Fruit fly (Drosophila melanogaster) whole organism, embryonic: ENCODE measurements around the gene Arp3.

ENCODE experiments used
- Adf1 ChIP-seq: fragments of 200-800 bp; sonication (Bioruptor generic); IDR thresholded peaks from 2 replicates; pipeline ENCODE4 v1.3.6; 2022; ENCODE audit warnings: missing biosample characterization, missing genetic modification characterization
- Asciz ChIP-seq: fragments of 200-800 bp; sonication (Bioruptor generic); optimal IDR thresholded peaks from 2 replicates; lab custom pipeline; 2017; ENCODE audit warnings: missing biosample characterization, mild to moderate bottlenecking, missing genetic modification characterization, missing genetic modification reagents
- B-H1 ChIP-seq: fragments of 200-800 bp; sonication (Bioruptor generic); IDR thresholded peaks from 3 replicates; pipeline ENCODE4 v1.3.6; 2022; ENCODE audit warnings: missing biosample characterization, missing genetic modification characterization
- Bgb ChIP-seq: fragments of 200-800 bp; sonication (Bioruptor generic); IDR thresholded peaks from 2 replicates; pipeline ENCODE4 v1.3.6; 2022; ENCODE audit warnings: missing biosample characterization, missing genetic modification characterization; ENCODE audit not compliant: partially characterized antibody
- CG10565 ChIP-seq: fragments of 200-800 bp; sonication (Bioruptor generic); optimal IDR thresholded peaks from 3 replicates; lab custom pipeline; 2016; ENCODE audit warnings: missing biosample characterization, mild to moderate bottlenecking, missing genetic modification characterization
- CG11247 ChIP-seq: fragments of 200-800 bp; sonication (Bioruptor generic); IDR thresholded peaks from 2 replicates; pipeline ENCODE4 v1.3.6; 2022; ENCODE audit warnings: missing biosample characterization, missing genetic modification characterization
- CG11695 ChIP-seq: fragments of 200-800 bp; sonication (Bioruptor generic); IDR thresholded peaks from 3 replicates; pipeline ENCODE4 v1.3.6; 2022; ENCODE audit warnings: missing biosample characterization, missing genetic modification characterization
- CG12071 ChIP-seq: fragments of 200-800 bp; sonication (Bioruptor generic); optimal IDR thresholded peaks from 3 replicates; lab custom pipeline; 2018; ENCODE audit warnings: missing biosample characterization, mild to moderate bottlenecking, missing genetic modification characterization
- CG12155 ChIP-seq: fragments of 200-800 bp; sonication (Bioruptor generic); optimal IDR thresholded peaks from 3 replicates; lab custom pipeline; 2016; ENCODE audit warnings: missing biosample characterization, missing genetic modification characterization
- CG13296 ChIP-seq: fragments of 200-800 bp; sonication (Bioruptor generic); optimal IDR thresholded peaks from 3 replicates; lab custom pipeline; 2018; ENCODE audit warnings: missing biosample characterization, mild to moderate bottlenecking, missing genetic modification characterization
- CG13424 ChIP-seq: fragments of 200-800 bp; sonication (Bioruptor generic); optimal IDR thresholded peaks from 2 replicates; lab custom pipeline; 2019; ENCODE audit warnings: missing biosample characterization, mild to moderate bottlenecking, missing genetic modification characterization, moderate library complexity
- CG16863 ChIP-seq: fragments of 200-800 bp; sonication (Bioruptor generic); optimal IDR thresholded peaks from 3 replicates; lab custom pipeline; 2016; ENCODE audit warnings: missing biosample characterization, missing genetic modification characterization
- CG31365 ChIP-seq: fragments of 200-800 bp; sonication (Bioruptor generic); optimal IDR thresholded peaks from 2 replicates; lab custom pipeline; 2018; ENCODE audit warnings: missing biosample characterization, mild to moderate bottlenecking, missing genetic modification characterization
- CG32532 ChIP-seq: fragments of 200-800 bp; sonication (Bioruptor generic); IDR thresholded peaks from 2 replicates; pipeline ENCODE4 v1.3.6; 2022; ENCODE audit warnings: missing biosample characterization, missing genetic modification characterization
- CG42726 ChIP-seq: fragments of 200-800 bp; sonication (Bioruptor generic); IDR thresholded peaks from 2 replicates; pipeline ENCODE4 v1.3.6; 2022; ENCODE audit warnings: missing biosample characterization, missing genetic modification characterization; ENCODE audit not compliant: partially characterized antibody
- CG4328 ChIP-seq: fragments of 200-800 bp; sonication (Bioruptor generic); optimal IDR thresholded peaks from 3 replicates; lab custom pipeline; 2017; ENCODE audit warnings: missing biosample characterization, missing genetic modification reagents, missing genetic modification characterization
- CG4360 ChIP-seq: fragments of 200-800 bp; sonication (Bioruptor generic); IDR thresholded peaks from 2 replicates; pipeline ENCODE4 v1.3.6; 2022; ENCODE audit warnings: missing biosample characterization, missing genetic modification characterization
- CG7271 ChIP-seq: fragments of 200-800 bp; sonication (Bioruptor generic); optimal IDR thresholded peaks from 2 replicates; lab custom pipeline; 2018; ENCODE audit warnings: missing biosample characterization, mild to moderate bottlenecking, missing genetic modification characterization, moderate library complexity
- CG9817 ChIP-seq: fragments of 200-800 bp; sonication (Bioruptor generic); optimal IDR thresholded peaks from 2 replicates; lab custom pipeline; 2018; ENCODE audit warnings: missing biosample characterization, mild to moderate bottlenecking, missing genetic modification characterization, moderate library complexity
- Dad ChIP-seq: fragments of 200-800 bp; sonication (Bioruptor generic); optimal IDR thresholded peaks from 3 replicates; lab custom pipeline; 2016; ENCODE audit warnings: missing biosample characterization, missing genetic modification characterization
- Dbx ChIP-seq: fragments of 200-800 bp; sonication (Bioruptor generic); IDR thresholded peaks from 3 replicates; pipeline ENCODE4 v1.3.6; 2022; ENCODE audit warnings: missing biosample characterization, missing genetic modification characterization
- Hand ChIP-seq: fragments of 200-800 bp; sonication (Bioruptor generic); optimal IDR thresholded peaks from 2 replicates; lab custom pipeline; 2017; ENCODE audit warnings: mild to moderate bottlenecking, missing biosample characterization, missing genetic modification reagents, missing genetic modification characterization
- Hmx ChIP-seq: fragments of 200-800 bp; sonication (Bioruptor generic); optimal IDR thresholded peaks from 2 replicates; lab custom pipeline; 2016; ENCODE audit warnings: missing biosample characterization, missing genetic modification characterization
- Meics ChIP-seq: fragments of 200-800 bp; sonication (Bioruptor generic); optimal IDR thresholded peaks from 2 replicates; lab custom pipeline; 2017; ENCODE audit warnings: missing biosample characterization, mild to moderate bottlenecking, missing genetic modification characterization
- Nf-YC ChIP-seq: fragments of 200-800 bp; optimal IDR thresholded peaks from 3 replicates; lab custom pipeline; 2019; ENCODE audit warnings: missing biosample characterization, mild to moderate bottlenecking, missing genetic modification characterization, moderate library complexity
- Sox100B ChIP-seq: fragments of 200-800 bp; sonication (Bioruptor generic); optimal IDR thresholded peaks from 3 replicates; lab custom pipeline; 2018; ENCODE audit warnings: missing biosample characterization, mild to moderate bottlenecking, missing genetic modification characterization
- Xrp1 ChIP-seq: fragments of 200-800 bp; sonication (Bioruptor generic); IDR thresholded peaks from 2 replicates; pipeline ENCODE4 v1.3.6; 2022; ENCODE audit warnings: missing biosample characterization, missing genetic modification characterization
- ap ChIP-seq: fragments of 200-800 bp; sonication (Bioruptor generic); IDR thresholded peaks from 2 replicates; pipeline ENCODE4 v1.3.6; 2022; ENCODE audit warnings: missing biosample characterization, missing genetic modification characterization
- crp ChIP-seq, 2 experiments: fragments of 200-800 bp; sonication (Bioruptor generic); optimal IDR thresholded peaks; 2 replicates in 1 of 2; 3 replicates in 1 of 2; lab custom pipeline; 2017; ENCODE audit warnings: missing biosample characterization in 2 of 2, missing genetic modification characterization in 2 of 2, mild to moderate bottlenecking in 1 of 2, moderate library complexity in 1 of 2
- exex ChIP-seq: fragments of 200-800 bp; sonication (Bioruptor generic); optimal IDR thresholded peaks from 4 replicates; lab custom pipeline; 2018; ENCODE audit warnings: missing biosample characterization, mild to moderate bottlenecking, missing genetic modification characterization, moderate library complexity
- fd64A ChIP-seq: fragments of 200-800 bp; sonication (Bioruptor generic); optimal IDR thresholded peaks from 3 replicates; lab custom pipeline; 2018; ENCODE audit warnings: missing biosample characterization, mild to moderate bottlenecking, missing genetic modification characterization
- gt ChIP-seq: fragments of 200-800 bp; sonication (Bioruptor generic); IDR thresholded peaks from 2 replicates; pipeline ENCODE4 v1.3.6; 2022; ENCODE audit warnings: missing biosample characterization, missing genetic modification characterization
- hkb ChIP-seq, 2 experiments: fragments of 200-800 bp in 1 of 2; fragments of >200 bp in 1 of 2; sonication (Bioruptor generic) in 1 of 2; IDR thresholded peaks in 1 of 2; optimal IDR thresholded peaks in 1 of 2; 2 replicates each; pipeline versions ENCODE4 v1.3.6 to Lab custom; 2017 to 2022; ENCODE audit warnings: missing biosample characterization in 1 of 2, missing genetic modification characterization in 1 of 2
- klu ChIP-seq: fragments of 200-800 bp; sonication (Bioruptor generic); IDR thresholded peaks from 2 replicates; pipeline ENCODE4 v1.3.6; 2022; ENCODE audit warnings: missing biosample characterization, missing genetic modification characterization
- lola ChIP-seq, 3 experiments: fragments of >200 bp in 2 of 3; fragments of 200-800 bp in 1 of 3; sonication (Bioruptor generic) in 1 of 3; optimal IDR thresholded peaks; 2 replicates each; lab custom pipeline; 2017 to 2019; ENCODE audit warnings: missing biosample characterization in 3 of 3, missing genetic modification characterization in 3 of 3, mild to moderate bottlenecking in 1 of 3, moderate library complexity in 1 of 3
- luna ChIP-seq: fragments of 200-800 bp; sonication (Bioruptor generic); optimal IDR thresholded peaks from 2 replicates; lab custom pipeline; 2016; ENCODE audit warnings: missing biosample characterization, missing genetic modification characterization
- nom ChIP-seq: fragments of 200-800 bp; sonication (Bioruptor generic); optimal IDR thresholded peaks from 2 replicates; lab custom pipeline; 2017; ENCODE audit warnings: missing biosample characterization, missing genetic modification characterization, mild to moderate bottlenecking, moderate library complexity, missing genetic modification reagents
- otp ChIP-seq: fragments of 200-800 bp; sonication (Bioruptor generic); IDR thresholded peaks from 3 replicates; pipeline ENCODE4, ENCODE4 v1.3.6; 2022; ENCODE audit warnings: missing biosample characterization, missing genetic modification characterization
- peb ChIP-seq: fragments of 200-800 bp; sonication (Bioruptor generic); IDR thresholded peaks from 2 replicates; pipeline ENCODE4 v1.3.6; 2022; ENCODE audit warnings: missing biosample characterization, missing genetic modification characterization
- pros ChIP-seq: fragments of 200-800 bp; sonication (Bioruptor generic); optimal IDR thresholded peaks from 3 replicates; lab custom pipeline; 2019; ENCODE audit warnings: missing biosample characterization, mild to moderate bottlenecking, missing genetic modification characterization, moderate library complexity
- psq ChIP-seq: fragments of 200-800 bp; sonication (Bioruptor generic); optimal IDR thresholded peaks from 2 replicates; lab custom pipeline; 2017; ENCODE audit warnings: missing biosample characterization, missing genetic modification characterization
- rib ChIP-seq: fragments of 200-800 bp; sonication (Bioruptor generic); IDR thresholded peaks from 2 replicates; pipeline ENCODE4 v1.3.6; 2022; ENCODE audit warnings: missing biosample characterization, missing genetic modification characterization
- sc ChIP-seq, 3 experiments: fragments of >200 bp in 2 of 3; fragments of 200-800 bp in 1 of 3; sonication (Bioruptor generic) in 1 of 3; optimal IDR thresholded peaks; 2 replicates in 2 of 3; 3 replicates in 1 of 3; lab custom pipeline; 2017; ENCODE audit warnings: mild to moderate bottlenecking in 1 of 3, missing biosample characterization in 1 of 3, missing genetic modification characterization in 1 of 3, missing genetic modification reagents in 1 of 3
- slou ChIP-seq: fragments of 200-800 bp; sonication (Bioruptor generic); optimal IDR thresholded peaks from 3 replicates; lab custom pipeline; 2016; ENCODE audit warnings: missing biosample characterization, missing genetic modification characterization
- ssp ChIP-seq: fragments of 200-800 bp; sonication (Bioruptor generic); IDR thresholded peaks from 2 replicates; pipeline ENCODE4 v1.3.6; 2022; ENCODE audit warnings: missing biosample characterization, missing genetic modification characterization
- stwl ChIP-seq: fragments of 200-800 bp; sonication (Bioruptor generic); optimal IDR thresholded peaks from 3 replicates; lab custom pipeline; 2018; ENCODE audit warnings: missing biosample characterization, mild to moderate bottlenecking, missing genetic modification characterization, moderate library complexity
- trh ChIP-seq: fragments of 200-800 bp; sonication (Bioruptor generic); optimal IDR thresholded peaks from 2 replicates; lab custom pipeline; 2016; ENCODE audit warnings: missing biosample characterization, missing genetic modification characterization
- tup ChIP-seq: fragments of 200-800 bp; sonication (Bioruptor generic); optimal IDR thresholded peaks from 2 replicates; lab custom pipeline; 2016; ENCODE audit warnings: missing biosample characterization, mild to moderate bottlenecking, missing genetic modification characterization, moderate library complexity
- zfh1 ChIP-seq: fragments of 200-800 bp; sonication (Bioruptor generic); IDR thresholded peaks from 3 replicates; pipeline ENCODE4 v1.3.6; 2022; ENCODE audit warnings: missing biosample characterization, missing genetic modification characterization

The Arp3 gene

DNA sequence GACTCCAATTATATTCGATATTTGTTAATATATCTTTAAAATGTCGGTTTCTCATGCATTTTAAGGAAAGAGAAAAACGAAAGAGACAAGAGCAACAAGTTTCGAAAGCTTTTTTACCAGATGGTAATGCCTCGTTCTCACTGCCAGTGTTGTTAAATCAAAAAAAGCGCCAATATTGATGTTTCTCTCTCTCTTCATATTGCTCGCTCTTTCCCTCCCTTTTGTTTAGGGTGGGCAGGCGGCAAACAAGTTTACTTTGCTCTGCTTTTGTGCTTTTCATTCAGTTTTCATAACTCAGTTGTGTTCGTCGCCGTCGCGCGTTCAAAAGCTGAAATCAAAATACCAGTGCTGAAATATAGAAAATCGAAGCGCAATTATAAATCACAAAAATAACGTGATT lies 33.9 kb downstream of the Arp3 start (continued):
- TF ChIP-seq Nf-YC (tag; lab: Kevin White, UChicago) (peak; percentile 44), fd64A (GFP tag; lab: Kevin White, UChicago) (peak; percentile 2), CG11695 (GFP tag; lab: Robert Waterston, UW) (peak; percentile 50; the same call in 1 of the 3 replicates), tup (GFP tag; lab: Kevin White, UChicago) (peak; percentile 6), ap (GFP tag; lab: Robert Waterston, UW) (no peak), slou (no peak), B-H1 (no peak; the same call in 2 of the 3 replicates), trh (GFP tag; lab: Kevin White, UChicago) (no peak), Bgb (GFP tag; lab: Robert Waterston, UW) (no peak), ssp (GFP tag; lab: Robert Waterston, UW) (no peak), CG9817 (tag; lab: Kevin White, UChicago) (no peak), lola (GFP tag; optimal IDR thresholded peaks at IDR 0.05; lab: Kevin White, UChicago) (no peak), pros (GFP tag; lab: Kevin White, UChicago) (no peak), psq (no peak), Hand (peak; percentile 68), zfh1 (no peak), Meics (peak; percentile 52), CG13296 (GFP tag; lab: Kevin White, UChicago) (peak; percentile 64), Xrp1 (peak; percentile 31; the same call in 1 of the 2 replicates), stwl (tag; lab: Kevin White, UChicago) (peak; percentile 74), CG12155 (GFP tag; lab: Kevin White, UChicago) (no peak), Sox100B (GFP tag; lab: Kevin White, UChicago) (no peak), CG42726 (GFP tag; lab: Robert Waterston, UW) (no peak), CG10565 (GFP tag; lab: Kevin White, UChicago) (no peak), gt (GFP tag; lab: Robert Waterston, UW) (no peak), exex (tag; lab: Kevin White, UChicago) (no peak), CG12071 (GFP tag; lab: Kevin White, UChicago) (peak; percentile 61), Dad (GFP tag; lab: Kevin White, UChicago) (peak; percentile 50), sc (optimal IDR thresholded peaks at IDR 0.05; lab: Kevin White, UChicago) (no peak), sc (GFP tag; optimal IDR thresholded peaks at IDR 0.05; lab: Kevin White, UChicago) (no peak), Hmx (no peak), peb (no peak), CG16863 (no peak), rib (GFP tag; lab: Robert Waterston, UW) (peak; percentile 31; the same call in 1 of the 2 replicates), CG13424 (tag; lab: Kevin White, UChicago) (no peak), klu (GFP tag; lab: Robert Waterston, UW) (no peak), CG4360 (GFP tag; lab: Robert Waterston, UW) (no peak), luna (GFP tag; lab: Kevin White, UChicago) (peak; percentile 30), otp (GFP tag; lab: Robert Waterston, UW) (no peak; the same call in 2 of the 3 replicates), CG32532 (GFP tag; lab: Robert Waterston, UW) (peak; percentile 56; the same call in 1 of the 2 replicates), CG31365 (tag; lab: Kevin White, UChicago) (peak; percentile 64), Asciz (GFP tag; lab: Kevin White, UChicago) (peak; percentile 0), Dbx (GFP tag; lab: Robert Waterston, UW) (peak; percentile 46; the same call in 1 of the 3 replicates), nom (GFP tag; lab: Kevin White, UChicago) (peak; percentile 83), hkb (optimal IDR thresholded peaks at IDR 0.05; lab: Kevin White, UChicago) (no peak), hkb (GFP tag; IDR thresholded peaks at IDR 0.05; lab: Robert Waterston, UW) (peak; percentile 67), CG7271 (tag; lab: Kevin White, UChicago) (no peak), CG4328 (peak; percentile 19), Adf1 (GFP tag; lab: Robert Waterston, UW) (peak; percentile 63; the same call in 1 of the 2 replicates), CG11247 (GFP tag; lab: Robert Waterston, UW) (no peak), crp (GFP tag; optimal IDR thresholded peaks at IDR 0.05; lab: Kevin White, UChicago) (no peak)
